Fruit fly (Drosophila melanogaster): ENCODE data around the gene E2f1.

The E2f1 gene

dm6 chr3R:21593079-21593478 is 67.6 kb downstream of the E2f1 start:
- TF ChIP-seq rgr (GFP tag; optimal IDR thresholded peaks at IDR 0.05), result no peak
- TF ChIP-seq usp (GFP tag; optimal IDR thresholded peaks at IDR 0.05), result no peak
- TF ChIP-seq N (GFP tag; optimal IDR thresholded peaks at IDR 0.05), result no peak
- TF ChIP-seq dsf (GFP tag; optimal IDR thresholded peaks at IDR 0.05; ENCODE audit: borderline replicate concordance), result no peak
- TF ChIP-seq sage (GFP tag; optimal IDR thresholded peaks at IDR 0.05), result no peak
- TF ChIP-seq HLH106 (tag; optimal IDR thresholded peaks at IDR 0.05), result no peak
- TF ChIP-seq Abd-B (GFP tag; optimal IDR thresholded peaks at IDR 0.05), result no peak
- no peak for TF ChIP-seq Vsx2 (GFP tag; optimal IDR thresholded peaks at IDR 0.05; ENCODE audit: partially characterized antibody)
- no peak for TF ChIP-seq Hr83 (GFP tag; optimal IDR thresholded peaks at IDR 0.05; ENCODE audit: poor library complexity, severe bottlenecking)
- no peak for TF ChIP-seq lola (GFP tag; optimal IDR thresholded peaks at IDR 0.05)
- TF ChIP-seq pan (optimal IDR thresholded peaks at IDR 0.05), result no peak
- no peak for TF ChIP-seq Sp1 (GFP tag; optimal IDR thresholded peaks at IDR 0.05)
- TF ChIP-seq Dif (GFP tag; optimal IDR thresholded peaks at IDR 0.05; ENCODE audit: partially characterized antibody), result no peak

dm6 chr3R:21591962-21592361 is 68.7 kb downstream of the E2f1 start:
- TF ChIP-seq lola (GFP tag; optimal IDR thresholded peaks at IDR 0.05) (no peak), psq (GFP tag; optimal IDR thresholded peaks at IDR 0.05) (peak; percentile 34)

- TF ChIP-seq foxo (GFP tag; optimal IDR thresholded peaks at IDR 0.05) (no peak), sage (GFP tag; optimal IDR thresholded peaks at IDR 0.05) (no peak), dsf (GFP tag; optimal IDR thresholded peaks at IDR 0.05; ENCODE audit: borderline replicate concordance) (no peak), Dfd (GFP tag; optimal IDR thresholded peaks at IDR 0.05) (no peak), dl (GFP tag; optimal IDR thresholded peaks at IDR 0.05; ENCODE audit: insufficient read depth in 1 of 2, partially characterized antibody in 2 of 2) (peak in 1 of 2 experiments; percentile 34), pan (optimal IDR thresholded peaks at IDR 0.05) (no peak), Rel (GFP tag; optimal IDR thresholded peaks at IDR 0.05) (no peak), Rel (tag; optimal IDR thresholded peaks at IDR 0.05) (peak; percentile 90), Dif (GFP tag; optimal IDR thresholded peaks at IDR 0.05; ENCODE audit: partially characterized antibody) (peak; percentile 38), Mio (GFP tag; optimal IDR thresholded peaks at IDR 0.05) (no peak), Vsx2 (GFP tag; optimal IDR thresholded peaks at IDR 0.05; ENCODE audit: partially characterized antibody) (peak; percentile 82)
Measured at dm6 chr3R:21591370-21591743, 69.3 kb downstream of the E2f1 start.

- peak; percentile 89 for TF ChIP-seq CG9705 (GFP tag; optimal IDR thresholded peaks at IDR 0.05)
- TF ChIP-seq pan (optimal IDR thresholded peaks at IDR 0.05), result no peak
- peak; percentile 88 for TF ChIP-seq rgr (GFP tag; optimal IDR thresholded peaks at IDR 0.05)
- TF ChIP-seq Dfd (GFP tag; optimal IDR thresholded peaks at IDR 0.05), result no peak
- no peak for TF ChIP-seq Dif (GFP tag; optimal IDR thresholded peaks at IDR 0.05; ENCODE audit: partially characterized antibody)
- no peak for TF ChIP-seq dl (GFP tag; optimal IDR thresholded peaks at IDR 0.05; ENCODE audit: insufficient read depth in 1 of 2, partially characterized antibody in 2 of 2)
- peak; percentile 76 for TF ChIP-seq HLH106 (tag; optimal IDR thresholded peaks at IDR 0.05)
- peak; percentile 75 for TF ChIP-seq br (GFP tag; optimal IDR thresholded peaks at IDR 0.05)
- no peak for TF ChIP-seq Rel (GFP tag; optimal IDR thresholded peaks at IDR 0.05)
- peak; percentile 96 for TF ChIP-seq Rel (tag; optimal IDR thresholded peaks at IDR 0.05)
- peak; percentile 88 for TF ChIP-seq OdsH (GFP tag; optimal IDR thresholded peaks at IDR 0.05)
- no peak for TF ChIP-seq lola (GFP tag; optimal IDR thresholded peaks at IDR 0.05)
- no peak for TF ChIP-seq CrebA (GFP tag; optimal IDR thresholded peaks at IDR 0.05; ENCODE audit: borderline replicate concordance)
- peak; percentile 58 for TF ChIP-seq psq (GFP tag; optimal IDR thresholded peaks at IDR 0.05)
- TF ChIP-seq brk (GFP tag; optimal IDR thresholded peaks at IDR 0.05), result peak; percentile 14
- no peak for TF ChIP-seq N (GFP tag; optimal IDR thresholded peaks at IDR 0.05)
- peak; percentile 83 for TF ChIP-seq Jra (GFP tag; optimal IDR thresholded peaks at IDR 0.05)
- TF ChIP-seq Mio (GFP tag; optimal IDR thresholded peaks at IDR 0.05), result no peak
- TF ChIP-seq woc (GFP tag; optimal IDR thresholded peaks at IDR 0.05), result no peak
- peak; percentile 81 for TF ChIP-seq jim (GFP tag; optimal IDR thresholded peaks at IDR 0.05)
- TF ChIP-seq CG32264 (GFP tag; optimal IDR thresholded peaks at IDR 0.05), result no peak
- peak; percentile 80 for TF ChIP-seq GATAd (GFP tag; optimal IDR thresholded peaks at IDR 0.05)
- peak; percentile 91 for TF ChIP-seq Hr83 (GFP tag; optimal IDR thresholded peaks at IDR 0.05; ENCODE audit: poor library complexity, severe bottlenecking)
- peak; percentile 70 for TF ChIP-seq dsf (GFP tag; optimal IDR thresholded peaks at IDR 0.05; ENCODE audit: borderline replicate concordance)
- peak; percentile 88 for TF ChIP-seq tai (GFP tag; optimal IDR thresholded peaks at IDR 0.05)
- TF ChIP-seq fru (GFP tag; optimal IDR thresholded peaks at IDR 0.05), result peak; percentile 71
- TF ChIP-seq h (GFP tag; optimal IDR thresholded peaks at IDR 0.05), result peak; percentile 90
- peak; percentile 75 for TF ChIP-seq ey (GFP tag; optimal IDR thresholded peaks at IDR 0.05)
- TF ChIP-seq Abd-B (GFP tag; optimal IDR thresholded peaks at IDR 0.05), result no peak
- peak; percentile 18 for TF ChIP-seq sage (GFP tag; optimal IDR thresholded peaks at IDR 0.05)
- TF ChIP-seq foxo (GFP tag; optimal IDR thresholded peaks at IDR 0.05), result peak in 1 of 2 experiments; percentile 83
- TF ChIP-seq Sp1 (GFP tag; optimal IDR thresholded peaks at IDR 0.05), result peak; percentile 59
- TF ChIP-seq sv (GFP tag; optimal IDR thresholded peaks at IDR 0.05), result peak; percentile 91
- TF ChIP-seq Hnf4 (GFP tag; optimal IDR thresholded peaks at IDR 0.05), result peak; percentile 91
- TF ChIP-seq dmrt93B (GFP tag; optimal IDR thresholded peaks at IDR 0.05), result peak; percentile 56
- peak; percentile 21 for TF ChIP-seq Vsx2 (GFP tag; optimal IDR thresholded peaks at IDR 0.05; ENCODE audit: partially characterized antibody)
- no peak for TF ChIP-seq Myc (optimal IDR thresholded peaks at IDR 0.05)
- no peak for TF ChIP-seq usp (GFP tag; optimal IDR thresholded peaks at IDR 0.05)
- no peak for TF ChIP-seq Hr78 (GFP tag; optimal IDR thresholded peaks at IDR 0.05)
Measured at dm6 chr3R:21590677-21591369, 69.8 kb downstream of the E2f1 start.

Measured in whole organism, wandering third instar larva.